Worm (Caenorhabditis elegans): ENCODE results near the gene F14D7.14.
A peak's percentile ranks its signal among the peaks of the same experiment; 100 is the strongest.

Gene F14D7.14

DNA sequence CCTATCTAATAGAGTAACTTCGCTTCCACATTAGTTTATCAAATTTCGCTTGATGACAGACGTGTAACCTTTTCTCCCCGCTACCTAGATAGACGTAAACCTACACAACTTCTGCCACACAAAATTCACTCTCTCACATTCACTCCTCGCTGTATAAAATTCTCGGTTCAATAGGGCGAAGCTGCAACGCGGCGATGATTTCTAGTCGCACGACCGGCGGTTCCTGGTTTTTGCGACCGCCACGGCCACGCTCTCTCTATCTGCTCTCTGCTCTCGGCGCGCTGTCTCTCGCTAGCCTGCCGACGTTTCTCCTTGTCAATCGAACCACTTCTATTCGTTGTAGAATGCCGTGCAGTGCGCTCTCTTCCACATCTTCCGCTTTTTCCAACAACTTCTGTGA is 41.2 kb downstream of the F14D7.14 start:
- TF ChIP-seq F13H6.1 (tag; optimal IDR thresholded peaks at IDR 0.05) (peak; percentile 3), ceh-30 (tag; optimal IDR thresholded peaks at IDR 0.05) (no peak), ceh-45 (GFP tag; IDR thresholded peaks at IDR 0.05) (no peak), ztf-16 (tag; optimal IDR thresholded peaks at IDR 0.05) (no peak), gmeb-2 (tag; optimal IDR thresholded peaks at IDR 0.05) (no peak), C08G9.2 (tag; optimal IDR thresholded peaks at IDR 0.05) (peak; percentile 64), ceh-2 (tag; optimal IDR thresholded peaks at IDR 0.05) (peak; percentile 7), ref-2 (tag; optimal IDR thresholded peaks at IDR 0.05) (peak; percentile 54), ceh-34 (tag; optimal IDR thresholded peaks at IDR 0.05) (peak; percentile 43), nhr-11 (tag; optimal IDR thresholded peaks at IDR 0.05) (no peak), ceh-31 (tag; optimal IDR thresholded peaks at IDR 0.05) (peak; percentile 78), fkh-6 (tag; optimal IDR thresholded peaks at IDR 0.05) (peak; percentile 53), fkh-10 (GFP tag; optimal IDR thresholded peaks at IDR 0.05) (peak; percentile 14), sdc-2 (tag; optimal IDR thresholded peaks at IDR 0.05) (peak; percentile 3), ceh-14 (tag; optimal IDR thresholded peaks at IDR 0.05) (peak; percentile 55), tbx-2 (tag; optimal IDR thresholded peaks at IDR 0.05) (peak; percentile 75), unc-3 (GFP tag; conservative IDR thresholded peaks at IDR 0.05) (no peak), unc-3 (tag; optimal IDR thresholded peaks at IDR 0.05) (no peak), elt-4 (tag; optimal IDR thresholded peaks at IDR 0.05) (no peak), rnt-1 (tag; optimal IDR thresholded peaks at IDR 0.05) (peak; percentile 60), nfya-1 (tag; optimal IDR thresholded peaks at IDR 0.05) (peak; percentile 62), dve-1 (tag; optimal IDR thresholded peaks at IDR 0.05) (peak; percentile 22), syd-9 (tag; optimal IDR thresholded peaks at IDR 0.05) (peak; percentile 24), ahr-1 (tag; optimal IDR thresholded peaks at IDR 0.05) (no peak), hlh-8 (tag; optimal IDR thresholded peaks at IDR 0.05) (peak; percentile 11), npax-4 (tag; optimal IDR thresholded peaks at IDR 0.05) (no peak), ceh-48 (tag; optimal IDR thresholded peaks at IDR 0.05) (no peak), sox-2 (GFP tag; IDR thresholded peaks at IDR 0.05) (no peak), odd-2 (tag; optimal IDR thresholded peaks at IDR 0.05) (no peak), lim-6 (tag; optimal IDR thresholded peaks at IDR 0.05) (no peak), unc-42 (tag; optimal IDR thresholded peaks at IDR 0.05) (peak; percentile 72), ceh-6 (GFP tag; optimal IDR thresholded peaks at IDR 0.05) (no peak), zip-5 (tag; optimal IDR thresholded peaks at IDR 0.05) (no peak), pros-1 (tag; optimal IDR thresholded peaks at IDR 0.05) (peak; percentile 58), ceh-18 (tag; optimal IDR thresholded peaks at IDR 0.05) (peak; percentile 79), hlh-6 (tag; optimal IDR thresholded peaks at IDR 0.05) (peak; percentile 41), ets-4 (tag; optimal IDR thresholded peaks at IDR 0.05) (peak; percentile 38), pat-9 (tag; optimal IDR thresholded peaks at IDR 0.05) (no peak), pqm-1 (tag; optimal IDR thresholded peaks at IDR 0.05) (peak; percentile 15), madf-2 (tag; optimal IDR thresholded peaks at IDR 0.05) (peak; percentile 0), ceh-24 (tag; optimal IDR thresholded peaks at IDR 0.05) (no peak)

DNA sequence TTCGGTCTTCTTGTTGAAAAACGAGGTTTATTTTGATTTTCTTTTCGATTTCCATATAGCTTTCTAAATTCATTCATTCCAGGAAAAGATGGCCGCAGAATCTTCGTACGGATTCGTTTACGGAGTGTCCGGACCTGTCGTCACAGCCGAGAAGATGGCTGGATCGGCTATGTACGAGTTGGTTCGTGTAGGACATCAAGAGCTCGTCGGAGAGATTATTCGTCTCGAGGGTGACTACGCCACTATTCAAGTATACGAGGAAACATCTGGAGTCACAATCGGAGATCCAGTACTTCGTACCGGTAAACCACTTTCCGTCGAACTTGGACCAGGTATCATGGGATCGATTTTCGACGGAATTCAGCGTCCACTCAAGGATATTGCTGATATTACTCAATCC is 41.9 kb downstream of the F14D7.14 start, which contains the start of gene vha-13:
Gene vha-13 (plus strand): TSS at position 81 of the 400 bp plus-strand sequence.
- TF ChIP-seq ama-1 (optimal IDR thresholded peaks at IDR 0.05) = no peak
- no peak for TF ChIP-seq ceh-22 (tag; optimal IDR thresholded peaks at IDR 0.05)
- TF ChIP-seq lim-6 (tag; optimal IDR thresholded peaks at IDR 0.05) = no peak
- TF ChIP-seq che-1 (tag; optimal IDR thresholded peaks at IDR 0.05) = no peak
- no peak for TF ChIP-seq T23F11.4 (GFP tag; optimal IDR thresholded peaks at IDR 0.05)
- no peak for TF ChIP-seq dmd-4 (tag; optimal IDR thresholded peaks at IDR 0.05; ENCODE audit: borderline replicate concordance)

Data from whole organism, late embryonic.